Worm (Caenorhabditis elegans): ENCODE results near the gene clec-191.

DNA sequence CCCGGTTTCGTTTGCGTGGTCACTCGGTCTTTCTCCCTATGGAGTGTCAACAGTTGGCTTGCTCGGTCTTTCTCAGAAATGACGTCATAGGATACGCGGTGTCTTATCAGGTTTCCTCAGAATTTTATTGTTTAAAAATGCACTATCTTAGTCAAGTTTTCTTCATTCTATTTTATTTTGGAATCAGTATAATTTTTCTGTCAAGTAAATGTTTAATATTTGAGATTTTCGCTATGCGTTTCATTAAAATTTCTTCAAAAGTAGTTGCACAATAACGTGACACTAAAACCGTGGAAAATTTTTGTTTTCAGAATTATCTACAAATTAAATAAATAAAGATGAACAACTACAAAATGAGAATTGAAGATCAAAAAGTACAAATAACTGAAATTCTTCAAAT lies 23.2 kb downstream of the clec-191 start, which contains the start of gene hlh-31:
- no peak for TF ChIP-seq jun-1 (tag; optimal IDR thresholded peaks at IDR 0.05)
- TF ChIP-seq sup-37 (GFP tag; optimal IDR thresholded peaks at IDR 0.05): no peak
- no peak for TF ChIP-seq nhr-11 (tag; optimal IDR thresholded peaks at IDR 0.05)
- TF ChIP-seq vab-15 (tag; optimal IDR thresholded peaks at IDR 0.05): no peak
- no peak for TF ChIP-seq ztf-11 (tag; optimal IDR thresholded peaks at IDR 0.05)
- TF ChIP-seq nhr-28 (tag; optimal IDR thresholded peaks at IDR 0.05): no peak
- no peak for TF ChIP-seq blmp-1 (tag; optimal IDR thresholded peaks at IDR 0.05)
